Worm (Caenorhabditis elegans) whole organism, dauer: ENCODE results near the gene col-106.

Experiments
- unc-62 ChIP-seq: sonication (generic microtip); optimal IDR thresholded peaks from 2 replicates; lab custom pipeline; 2017; ENCODE audit warnings: missing biosample characterization, missing genetic modification reagents, missing genetic modification characterization

col-106 gene

ce11 chrIV:1454194-1454593, 6.4 kb downstream of the col-106 start:
- TF ChIP-seq unc-62 (GFP tag; lab: Kevin White, UChicago) = no peak

DNA sequence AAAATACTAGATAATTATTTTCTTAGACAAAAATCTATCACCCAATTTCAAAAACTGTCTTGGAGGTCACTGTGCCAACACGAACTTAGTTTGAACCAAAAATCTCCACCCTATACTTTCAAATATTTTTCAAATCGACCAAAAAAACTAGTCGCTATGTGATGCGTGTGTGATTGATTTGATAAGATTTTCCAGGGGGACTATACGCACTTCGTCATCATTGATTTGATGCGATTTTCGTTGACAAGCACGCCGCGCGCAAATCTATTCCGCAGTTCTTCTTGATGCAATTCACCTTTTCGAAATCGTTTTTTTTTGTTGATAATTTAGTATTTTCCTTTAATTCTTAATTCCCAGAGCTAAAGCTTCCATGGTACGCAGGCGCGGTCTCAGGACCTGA, 7.1 kb downstream of the col-106 start:
- TF ChIP-seq unc-62 (GFP tag; lab: Kevin White, UChicago) = no peak

DNA sequence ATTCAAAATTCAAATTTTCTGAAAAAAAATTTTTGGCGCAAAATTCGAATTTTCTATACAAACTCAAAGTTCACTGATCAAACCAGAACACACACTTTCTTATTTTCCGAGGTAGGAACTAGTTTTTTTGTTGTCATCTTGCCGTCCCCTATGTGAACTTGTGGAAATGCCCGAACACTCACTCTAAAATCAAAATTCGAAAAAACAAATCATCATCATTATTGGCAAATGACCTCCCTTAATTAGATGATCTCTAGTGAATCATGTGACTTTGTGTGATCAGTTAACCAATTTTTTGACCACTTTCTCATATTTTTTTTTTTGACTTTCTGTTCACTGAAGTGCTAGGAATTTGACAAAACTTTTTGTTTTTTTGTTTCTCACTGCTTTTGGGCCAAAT, 8.1 kb downstream of the col-106 start:
- TF ChIP-seq unc-62 (GFP tag; lab: Kevin White, UChicago) = no peak

DNA sequence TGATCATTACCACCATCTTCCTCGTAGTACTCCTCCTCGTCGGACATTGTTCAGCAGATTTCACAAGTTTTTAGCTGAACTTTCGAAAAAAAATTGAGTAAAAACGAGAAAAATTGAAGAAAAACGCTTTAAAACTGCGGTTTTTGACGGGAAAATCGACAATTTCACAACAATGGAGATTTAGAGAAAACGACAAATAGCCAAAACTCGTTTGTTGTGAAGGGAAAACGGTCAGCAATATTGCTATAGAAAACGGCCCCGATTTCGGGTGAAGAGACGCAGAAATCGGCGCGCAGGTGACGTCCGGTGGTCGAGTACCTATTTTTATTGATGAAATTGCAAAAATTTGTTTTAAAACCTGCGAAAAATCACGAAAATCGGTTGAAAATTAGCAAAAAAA, 14.7 kb downstream of the col-106 start, which contains the start of gene clp-7:
Gene clp-7, minus strand, starts transcription at position 47 of the 400 bp plus-strand sequence.
- no peak for TF ChIP-seq unc-62 (GFP tag; lab: Kevin White, UChicago)

DNA sequence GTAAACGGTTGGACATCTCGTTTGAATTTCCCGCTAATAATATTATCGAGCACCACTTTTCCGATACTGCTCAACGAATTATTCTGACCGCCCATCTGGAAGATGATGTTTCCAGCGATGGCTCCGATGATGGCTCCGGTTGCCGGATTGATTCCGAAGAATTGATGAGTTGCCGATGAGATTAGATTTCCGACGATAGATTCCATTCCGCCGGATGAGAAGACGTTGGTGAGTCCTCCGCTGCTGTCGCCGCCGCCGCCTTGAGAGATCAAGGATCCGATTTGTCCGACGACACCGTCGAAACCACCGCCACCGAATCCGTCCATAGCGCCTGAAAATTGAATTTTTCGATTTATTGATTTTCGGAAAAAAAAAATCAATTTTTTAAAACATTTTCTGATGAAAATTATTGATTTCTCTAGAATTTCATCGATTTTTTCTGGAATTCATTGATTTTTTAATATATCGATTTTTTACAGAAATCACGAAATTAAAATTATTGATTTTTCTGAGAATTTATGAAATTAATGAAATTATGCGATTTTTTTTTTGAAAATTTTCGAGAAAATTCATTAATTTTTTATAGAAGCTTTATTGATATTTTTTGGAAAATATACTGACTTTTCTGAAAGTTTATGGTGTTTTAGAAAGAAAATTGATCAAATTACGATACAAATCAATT, 16.4 kb downstream of the col-106 start:
- no peak for TF ChIP-seq unc-62 (GFP tag; lab: Kevin White, UChicago)

- no peak for TF ChIP-seq unc-62 (GFP tag; lab: Kevin White, UChicago)
Observed at ce11 chrIV:1443514-1443913, 17.1 kb downstream of the col-106 start.

ce11 chrIV:1437625-1438024, 23.0 kb downstream of the col-106 start:
- TF ChIP-seq unc-62 (GFP tag; lab: Kevin White, UChicago) = no peak

DNA sequence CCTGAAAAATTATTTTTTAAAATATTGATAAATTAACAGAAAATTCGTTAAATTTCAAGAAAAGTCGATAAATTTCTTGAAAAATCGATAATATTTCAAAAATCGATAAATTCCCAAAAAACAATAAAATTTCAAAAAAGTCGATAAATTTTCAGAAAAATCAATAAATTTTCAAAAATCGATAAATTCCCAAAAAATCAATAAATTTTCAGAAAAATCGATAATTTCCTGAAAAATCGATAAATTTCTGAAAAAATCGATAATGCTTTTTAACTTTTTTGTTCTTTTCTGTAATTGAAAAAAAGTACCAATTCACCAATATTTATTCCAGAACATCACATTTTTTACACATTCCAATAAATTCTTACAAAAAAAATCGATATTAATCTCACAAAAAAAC, 25.4 kb downstream of the col-106 start:
- TF ChIP-seq unc-62 (GFP tag; lab: Kevin White, UChicago) = no peak

DNA sequence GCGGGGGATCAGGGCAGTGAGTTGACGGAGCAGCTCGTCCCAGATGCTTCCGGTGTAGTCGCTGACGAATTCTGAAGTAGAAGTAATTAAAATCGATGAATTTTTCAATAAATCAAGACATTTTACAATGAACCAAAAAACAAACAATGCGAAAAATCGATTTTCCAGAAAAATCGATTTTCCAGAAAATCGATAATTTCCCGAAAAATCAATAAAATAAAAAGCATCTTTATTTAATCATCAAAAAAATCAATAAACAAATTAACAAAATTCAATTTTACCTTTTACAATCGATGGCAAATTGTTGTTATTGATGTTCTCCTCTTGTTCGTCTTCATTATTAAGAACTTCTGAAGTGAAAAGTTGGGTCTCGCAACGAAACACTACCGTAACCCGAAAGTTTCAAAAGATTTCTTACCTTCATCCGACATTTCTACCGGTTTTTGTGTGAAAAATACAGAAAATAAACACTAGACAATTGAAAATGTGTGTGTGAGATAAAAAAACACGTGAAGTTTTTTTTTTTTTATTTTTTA, 26.0 kb downstream of the col-106 start, which contains the start of gene clp-6:
Gene clp-6, minus strand, starts transcription at position 486 of the 536 bp plus-strand sequence.
- TF ChIP-seq unc-62 (GFP tag; lab: Kevin White, UChicago) = no peak

ce11 chrIV:1433978-1434377, 26.6 kb downstream of the col-106 start:
- no peak for TF ChIP-seq unc-62 (GFP tag; lab: Kevin White, UChicago)

ce11 chrIV:1430261-1430660, 30.3 kb downstream of the col-106 start, which contains the start of gene Y77E11A.23:
Y77E11A.23 (minus strand) TSS chrIV:1430367.
- no peak for TF ChIP-seq unc-62 (GFP tag; lab: Kevin White, UChicago)

DNA sequence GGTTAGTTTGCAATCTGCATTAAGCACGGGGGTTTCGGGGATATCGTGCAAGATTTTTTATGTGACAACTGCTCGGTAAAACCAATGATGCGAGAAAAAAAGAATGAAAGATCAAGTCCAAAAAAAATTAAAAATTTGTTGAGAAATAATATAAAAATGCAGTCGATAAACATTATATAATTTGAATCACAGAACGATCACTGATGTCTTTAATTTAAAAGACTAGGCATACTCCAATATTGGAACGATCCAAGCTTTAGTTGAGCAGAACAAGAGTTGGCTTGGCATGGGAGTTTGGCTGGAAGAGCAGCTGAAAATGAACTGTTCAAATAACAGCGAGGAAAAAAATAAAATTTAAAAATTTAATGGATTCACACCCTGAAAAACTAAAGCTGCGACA, 33.3 kb downstream of the col-106 start, which contains the start of gene clec-171:
Gene clec-171, minus strand, starts transcription at position 101 of the 400 bp plus-strand sequence.
- no peak for TF ChIP-seq unc-62 (GFP tag; lab: Kevin White, UChicago)

DNA sequence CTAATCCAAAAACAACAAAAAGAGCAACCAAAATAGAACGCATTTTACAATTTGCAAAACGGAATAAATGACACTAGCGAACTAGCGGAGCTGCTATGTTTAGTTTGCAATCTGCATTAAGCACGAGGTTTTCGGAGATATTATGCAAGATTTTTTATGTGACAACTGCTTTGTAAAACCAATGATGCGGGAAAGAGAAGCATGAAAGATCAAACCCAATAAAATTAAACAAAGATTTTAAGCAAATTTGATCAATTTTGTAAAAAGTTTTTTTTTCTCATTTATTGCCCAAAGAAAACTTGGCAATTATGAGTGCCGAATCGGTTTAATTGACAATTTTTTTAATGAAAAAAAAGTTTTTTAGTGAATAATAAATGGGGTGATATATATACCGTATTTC, 35.6 kb downstream of the col-106 start, which contains the start of gene Y77E11A.8:
Gene Y77E11A.8, minus strand, starts transcription at position 101 of the 400 bp plus-strand sequence.
- TF ChIP-seq unc-62 (GFP tag; lab: Kevin White, UChicago) = no peak

DNA sequence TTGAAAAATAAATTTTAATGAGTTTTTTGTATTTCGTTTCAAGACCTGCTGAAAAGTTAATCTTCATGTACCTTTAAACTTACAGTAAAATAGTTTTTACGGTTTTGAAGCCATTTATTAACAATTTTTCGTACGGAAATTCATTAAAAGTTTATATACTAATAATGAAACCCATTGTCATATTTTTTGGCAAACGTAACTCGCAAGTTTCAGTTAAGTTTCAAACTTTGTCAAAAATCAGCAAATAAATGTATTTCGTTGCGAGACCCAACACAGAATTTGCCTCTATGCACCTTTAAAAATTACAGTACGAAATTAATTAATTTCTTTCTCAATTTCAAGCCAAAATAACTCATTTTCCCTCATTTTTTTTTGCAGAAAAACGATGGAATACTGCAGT, 40.0 kb downstream of the col-106 start, which contains the start of gene jtr-1:
Gene jtr-1, plus strand, starts transcription at position 327 of the 400 bp plus-strand sequence.
- TF ChIP-seq unc-62 (GFP tag; lab: Kevin White, UChicago) = no peak

- no peak for TF ChIP-seq unc-62 (GFP tag; lab: Kevin White, UChicago)
Observed at ce11 chrIV:1419795-1420509, 40.6 kb downstream of the col-106 start, which contains the start of gene Y77E11A.7. Y77E11A.7 (minus strand) TSS chrIV:1419849.

DNA sequence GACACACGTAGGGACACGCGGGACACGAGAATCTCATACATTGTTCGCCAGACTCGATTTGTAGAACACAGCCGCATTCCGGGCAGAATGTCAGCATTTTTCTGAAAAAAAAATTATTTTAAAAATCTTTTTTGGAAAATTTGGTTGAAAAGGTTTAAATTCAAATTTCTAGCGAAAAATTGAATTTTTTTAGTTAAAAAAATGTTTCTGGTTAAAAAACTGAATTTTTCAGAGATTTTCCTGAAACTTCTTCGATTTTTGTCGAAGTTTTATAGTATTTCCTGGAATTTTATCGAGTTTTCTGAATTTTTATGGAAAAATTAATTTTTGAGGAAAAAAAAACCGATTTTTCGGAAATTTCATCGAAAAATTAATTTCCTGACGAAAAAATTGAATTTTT, 50.6 kb downstream of the col-106 start, which contains the start of gene rpc-11:
Gene rpc-11, minus strand, starts transcription at position 101 of the 400 bp plus-strand sequence.
- TF ChIP-seq unc-62 (GFP tag; lab: Kevin White, UChicago) = no peak
